1 fruit fly cellular context compared by ENCODE assay signal in genomic region chr3L:15214348-15215238, dm6.
TF ChIP-seq lines count a peak whose summit lies in the region.

No protein-coding gene starts in this region.

TF ChIP-seq in whole organism, prepupa, 60 proteins besides CTCF, POLR2A, EP300 and RAD21 (continued from another document):
- TF ChIP-seq fd85E (GFP tag; optimal IDR thresholded peaks at IDR 0.05; lab: Kevin White, UChicago) (no peak), CG8632 (GFP tag; optimal IDR thresholded peaks at IDR 0.05; lab: Kevin White, UChicago) (peak; percentile 39), dac (GFP tag; optimal IDR thresholded peaks at IDR 0.05; lab: Kevin White, UChicago) (no peak), svp (GFP tag; lab: Kevin White, UChicago) (no peak), Sox102F (GFP tag; optimal IDR thresholded peaks at IDR 0.05; lab: Kevin White, UChicago) (no peak), Hr38 (GFP tag; optimal IDR thresholded peaks at IDR 0.05; lab: Kevin White, UChicago) (no peak), OdsH (GFP tag; optimal IDR thresholded peaks at IDR 0.05; lab: Kevin White, UChicago) (peak; percentile 38), CG10631 (GFP tag; optimal IDR thresholded peaks at IDR 0.05; lab: Kevin White, UChicago) (peak; percentile 42), Ets96B (tag; optimal IDR thresholded peaks at IDR 0.05; lab: Kevin White, UChicago) (peak; percentile 45), CG3919 (GFP tag; optimal IDR thresholded peaks at IDR 0.05; lab: Kevin White, UChicago) (peak; percentile 36), net (GFP tag; optimal IDR thresholded peaks at IDR 0.05; lab: Kevin White, UChicago) (peak; percentile 36), CG6854 (GFP tag; optimal IDR thresholded peaks at IDR 0.05; lab: Kevin White, UChicago) (no peak), Eip78C (GFP tag; lab: Kevin White, UChicago) (peak; percentile 80), Sox14 (GFP tag; optimal IDR thresholded peaks at IDR 0.05; lab: Kevin White, UChicago) (no peak), CG7368 (GFP tag; optimal IDR thresholded peaks at IDR 0.05; lab: Kevin White, UChicago) (no peak), CG1621 (tag; optimal IDR thresholded peaks at IDR 0.05; lab: Kevin White, UChicago) (no peak), topi (GFP tag; optimal IDR thresholded peaks at IDR 0.05; lab: Kevin White, UChicago) (peak; percentile 19), Hr4 (GFP tag; optimal IDR thresholded peaks at IDR 0.05; lab: Kevin White, UChicago) (peak; percentile 26), Hr39 (GFP tag; optimal IDR thresholded peaks at IDR 0.05; lab: Kevin White, UChicago) (no peak), cyc (GFP tag; optimal IDR thresholded peaks at IDR 0.05; lab: Kevin White, UChicago) (no peak), achi (GFP tag; optimal IDR thresholded peaks at IDR 0.05; lab: Kevin White, UChicago) (peak; percentile 43), CG10669 (GFP tag; optimal IDR thresholded peaks at IDR 0.05; lab: Kevin White, UChicago) (peak; percentile 30), CG34406 (GFP tag; optimal IDR thresholded peaks at IDR 0.05; lab: Kevin White, UChicago) (no peak), CG31627 (GFP tag; optimal IDR thresholded peaks at IDR 0.05; lab: Kevin White, UChicago) (no peak), CG4318 (GFP tag; optimal IDR thresholded peaks at IDR 0.05; lab: Kevin White, UChicago) (peak; percentile 50), CG8119 (GFP tag; IDR thresholded peaks at IDR 0.05; lab: Robert Waterston, UW) (no peak), CG6276 (GFP tag; optimal IDR thresholded peaks at IDR 0.05; lab: Kevin White, UChicago) (peak; percentile 11), Sox15 (GFP tag; optimal IDR thresholded peaks at IDR 0.05; lab: Kevin White, UChicago) (peak; percentile 6), salr (GFP tag; optimal IDR thresholded peaks at IDR 0.05; lab: Kevin White, UChicago) (peak in 1 of 2 experiments; percentile 50), CG3032 (tag; optimal IDR thresholded peaks at IDR 0.05; lab: Kevin White, UChicago) (peak; percentile 48), Ets21C (GFP tag; optimal IDR thresholded peaks at IDR 0.05; lab: Kevin White, UChicago) (no peak), pdm3 (GFP tag; optimal IDR thresholded peaks at IDR 0.05; lab: Kevin White, UChicago) (no peak)
